Worm (Caenorhabditis elegans): Measurements from ENCODE around the gene srlf-33.

Gene srlf-33

DNA sequence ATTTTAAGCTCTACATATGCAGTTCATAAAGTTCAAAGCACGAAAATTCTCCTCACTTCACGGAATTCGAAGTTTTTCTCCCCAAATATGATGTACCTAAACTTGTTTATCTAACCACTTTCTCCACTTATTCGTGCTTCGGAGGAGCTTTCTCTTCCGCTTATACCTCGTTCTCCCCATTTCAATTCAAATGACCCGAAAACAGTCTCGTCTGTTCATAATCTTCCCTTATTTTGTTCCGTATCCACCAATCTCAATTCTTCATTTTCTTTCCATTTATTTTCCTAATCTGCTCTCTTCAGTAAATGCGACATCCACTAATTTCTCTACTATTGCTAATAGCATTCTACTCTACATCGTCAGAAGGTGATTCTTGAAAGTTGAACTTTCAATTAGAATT lies 39.9 kb downstream of the srlf-33 start, which contains the start of gene let-653:
let-653 (plus strand) TSS at position 301 of the 400 bp plus-strand sequence.
- TF ChIP-seq T22C8.4 (GFP tag; IDR thresholded peaks at IDR 0.05) (no peak), tab-1 (GFP tag; IDR thresholded peaks at IDR 0.05) (no peak), klf-2 (GFP tag; conservative IDR thresholded peaks at IDR 0.05) (no peak), med-1 (GFP tag; optimal IDR thresholded peaks at IDR 0.05; ENCODE audit: insufficient read depth) (no peak), ztf-29 (GFP tag; IDR thresholded peaks at IDR 0.05) (no peak), cog-1 (tag; optimal IDR thresholded peaks at IDR 0.05) (no peak), flt-1 (GFP tag; IDR thresholded peaks at IDR 0.05) (no peak), ref-1 (GFP tag; conservative IDR thresholded peaks at IDR 0.05) (no peak)

DNA sequence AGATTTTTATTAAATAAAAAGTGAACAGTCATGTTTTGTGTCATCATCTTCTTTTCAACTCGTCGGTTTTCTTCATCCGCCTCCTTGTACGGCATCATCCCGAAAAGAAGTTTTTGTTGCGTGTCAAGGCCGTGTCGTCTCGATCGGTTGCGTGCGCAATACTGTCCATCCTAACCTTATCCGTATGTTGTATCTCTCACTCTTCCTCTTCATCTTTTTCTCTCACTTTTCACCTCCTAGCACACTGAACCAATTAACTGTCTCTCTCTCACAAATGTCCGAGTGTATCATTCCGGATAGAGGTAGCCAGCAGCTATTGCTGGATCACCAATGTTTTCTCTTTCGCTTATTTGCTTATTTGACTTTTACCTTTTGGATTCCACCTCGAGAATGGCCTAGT lies 41.8 kb downstream of the srlf-33 start:
- no peak for TF ChIP-seq ref-1 (GFP tag; conservative IDR thresholded peaks at IDR 0.05)
- no peak for TF ChIP-seq ztf-29 (GFP tag; IDR thresholded peaks at IDR 0.05)
- TF ChIP-seq klf-2 (GFP tag; conservative IDR thresholded peaks at IDR 0.05) = no peak
- no peak for TF ChIP-seq T22C8.4 (GFP tag; IDR thresholded peaks at IDR 0.05)
- TF ChIP-seq tab-1 (GFP tag; IDR thresholded peaks at IDR 0.05) = no peak
- TF ChIP-seq cog-1 (tag; optimal IDR thresholded peaks at IDR 0.05) = no peak
- TF ChIP-seq flt-1 (GFP tag; IDR thresholded peaks at IDR 0.05) = no peak
- no peak for TF ChIP-seq ztf-23 (GFP tag; IDR thresholded peaks at IDR 0.05)
- TF ChIP-seq med-1 (GFP tag; optimal IDR thresholded peaks at IDR 0.05; ENCODE audit: insufficient read depth) = no peak

DNA sequence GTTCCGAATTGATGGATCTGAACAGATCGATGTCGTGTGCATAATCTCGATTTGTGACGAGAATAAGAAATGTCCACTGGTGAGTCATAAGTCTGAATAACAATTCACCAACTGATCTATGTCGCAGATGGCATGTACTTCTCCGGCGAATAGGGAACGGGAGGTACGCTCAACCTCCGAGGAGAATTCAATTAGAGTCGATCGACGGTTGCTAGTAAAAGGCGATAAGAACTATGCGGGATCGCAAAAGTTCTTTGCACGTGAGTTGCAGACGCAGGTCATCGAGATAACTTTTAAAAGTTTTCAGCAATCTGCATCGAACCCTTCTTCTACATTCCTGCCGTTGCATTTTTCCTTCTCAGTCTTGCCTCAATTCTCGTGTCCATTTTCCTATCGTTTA lies 42.7 kb downstream of the srlf-33 start:
- TF ChIP-seq ref-1 (GFP tag; conservative IDR thresholded peaks at IDR 0.05) (no peak), klf-2 (GFP tag; conservative IDR thresholded peaks at IDR 0.05) (no peak), ztf-23 (GFP tag; IDR thresholded peaks at IDR 0.05) (no peak), tab-1 (GFP tag; IDR thresholded peaks at IDR 0.05) (no peak), ztf-29 (GFP tag; IDR thresholded peaks at IDR 0.05) (no peak), flt-1 (GFP tag; IDR thresholded peaks at IDR 0.05) (no peak), med-1 (GFP tag; optimal IDR thresholded peaks at IDR 0.05; ENCODE audit: insufficient read depth) (no peak)

DNA sequence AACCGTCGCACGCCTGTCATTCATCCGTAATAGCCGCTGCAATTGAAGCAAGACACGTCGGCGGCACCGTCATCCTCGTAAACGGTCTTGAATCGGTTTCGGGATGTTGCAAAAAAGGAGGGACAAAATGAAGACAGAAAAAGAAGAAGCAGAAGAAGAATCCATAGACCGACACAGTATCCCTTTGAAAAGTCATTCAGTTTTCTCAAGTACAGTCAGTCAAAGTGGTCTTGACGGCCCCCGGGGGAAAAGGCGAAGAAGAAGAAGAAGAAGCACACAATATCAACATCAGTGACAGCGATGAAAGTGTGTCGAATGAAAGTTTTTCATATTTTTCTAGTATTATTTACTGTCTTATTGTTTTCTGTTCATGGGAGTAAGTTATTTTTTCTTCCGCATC lies 47.0 kb downstream of the srlf-33 start, which contains the start of gene cutl-27:
cutl-27 (plus strand) TSS at position 301 of the 400 bp plus-strand sequence.
- TF ChIP-seq tab-1 (GFP tag; IDR thresholded peaks at IDR 0.05) (no peak), T22C8.4 (GFP tag; IDR thresholded peaks at IDR 0.05) (no peak), ztf-23 (GFP tag; IDR thresholded peaks at IDR 0.05) (no peak), flt-1 (GFP tag; IDR thresholded peaks at IDR 0.05) (no peak), ztf-29 (GFP tag; IDR thresholded peaks at IDR 0.05) (no peak), med-1 (GFP tag; optimal IDR thresholded peaks at IDR 0.05; ENCODE audit: insufficient read depth) (no peak), klf-2 (GFP tag; conservative IDR thresholded peaks at IDR 0.05) (no peak), cog-1 (tag; optimal IDR thresholded peaks at IDR 0.05) (no peak), ref-1 (GFP tag; conservative IDR thresholded peaks at IDR 0.05) (no peak)

DNA sequence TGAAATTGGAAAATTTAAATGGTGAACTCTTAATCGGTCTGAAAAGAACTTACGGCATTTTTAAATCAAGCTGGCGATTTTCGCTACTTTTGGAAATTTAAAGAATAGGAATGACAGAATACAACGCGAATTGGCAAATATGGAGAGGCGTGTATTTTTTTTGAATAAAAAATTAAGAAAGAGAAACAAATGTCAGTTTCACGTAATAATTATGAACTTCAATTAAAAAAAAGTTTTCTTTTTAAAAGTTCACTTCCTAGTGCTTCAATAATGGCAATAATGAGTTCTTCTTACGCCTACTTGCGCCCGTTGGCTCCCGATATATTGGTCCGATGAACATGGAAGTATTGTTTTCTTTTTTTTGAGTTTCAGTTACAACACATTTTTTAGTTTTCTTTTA lies 47.6 kb downstream of the srlf-33 start, which contains the start of gene pph-2:
pph-2 (minus strand) TSS at position 101 of the 400 bp plus-strand sequence.
- TF ChIP-seq klf-2 (GFP tag; conservative IDR thresholded peaks at IDR 0.05) = no peak
- no peak for TF ChIP-seq ztf-23 (GFP tag; IDR thresholded peaks at IDR 0.05)
- TF ChIP-seq T22C8.4 (GFP tag; IDR thresholded peaks at IDR 0.05) = no peak
- no peak for TF ChIP-seq flt-1 (GFP tag; IDR thresholded peaks at IDR 0.05)
- no peak for TF ChIP-seq ztf-29 (GFP tag; IDR thresholded peaks at IDR 0.05)
- TF ChIP-seq cog-1 (tag; optimal IDR thresholded peaks at IDR 0.05) = no peak
- TF ChIP-seq med-1 (GFP tag; optimal IDR thresholded peaks at IDR 0.05; ENCODE audit: insufficient read depth) = no peak
- TF ChIP-seq tab-1 (GFP tag; IDR thresholded peaks at IDR 0.05) = no peak
- no peak for TF ChIP-seq ref-1 (GFP tag; conservative IDR thresholded peaks at IDR 0.05)
